Fruit fly (Drosophila melanogaster): ENCODE results near the gene rdgB.

rdgB gene

DNA sequence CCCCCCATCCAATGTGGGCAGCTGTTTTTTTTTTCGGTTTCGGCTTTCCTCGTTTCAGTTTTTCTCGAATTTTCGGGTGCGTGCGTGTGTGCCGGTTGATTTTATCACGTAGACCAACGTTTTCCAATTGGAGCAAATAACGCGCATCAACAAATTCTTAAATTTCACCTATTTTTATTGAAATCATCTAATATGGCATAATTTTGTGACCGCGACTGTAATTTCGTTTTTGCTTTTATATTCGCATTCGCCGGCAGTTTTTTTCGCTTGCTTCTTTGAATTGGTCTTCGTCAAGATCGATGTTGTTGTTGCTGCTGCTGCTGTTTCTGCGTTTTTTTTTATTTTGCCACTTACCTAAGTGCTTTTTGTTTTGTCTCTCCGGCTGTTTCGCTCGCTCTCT lies 8.1 kb upstream of the rdgB start (continued):
- TF ChIP-seq eyg (GFP tag; optimal IDR thresholded peaks at IDR 0.05), result no peak

DNA sequence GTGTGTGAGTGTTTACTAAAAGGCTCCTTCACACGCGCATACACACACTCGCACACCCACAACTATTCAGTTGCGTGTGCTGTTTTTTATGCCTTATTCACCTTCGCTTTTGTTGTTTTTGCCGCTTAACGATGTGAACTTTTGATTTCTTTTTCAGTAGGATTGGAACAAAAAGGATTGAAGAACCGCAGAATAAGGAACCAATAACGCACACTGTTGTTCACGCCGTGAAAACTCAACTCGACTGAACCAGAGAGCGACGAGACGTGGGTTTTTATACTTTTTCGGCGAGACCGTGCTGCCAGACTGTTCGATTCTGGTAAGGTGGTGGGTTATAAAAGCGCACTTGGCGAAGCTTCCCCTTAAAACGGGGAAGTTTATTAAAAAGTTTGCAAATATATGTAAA lies 7.4 kb upstream of the rdgB start, which contains the start of gene Pdcd4:
TSS of gene Pdcd4 (minus strand) at position 255 of the 406 bp plus-strand sequence.
- peak in 1 of 2 experiments; percentile 7 for TF ChIP-seq dpn (GFP tag; optimal IDR thresholded peaks at IDR 0.05)
- TF ChIP-seq psq (GFP tag; optimal IDR thresholded peaks at IDR 0.05), result no peak
- TF ChIP-seq dysf (GFP tag; IDR thresholded peaks at IDR 0.05), result no peak
- no peak for TF ChIP-seq CG11723 (GFP tag; optimal IDR thresholded peaks at IDR 0.05)
- no peak for TF ChIP-seq Trl (optimal IDR thresholded peaks at IDR 0.05)
- TF ChIP-seq Trl (GFP tag; optimal IDR thresholded peaks at IDR 0.05), result peak; percentile 34
- peak; percentile 57 for TF ChIP-seq caup (GFP tag; optimal IDR thresholded peaks at IDR 0.05; ENCODE audit: severe bottlenecking)
- TF ChIP-seq CG9609 (GFP tag; optimal IDR thresholded peaks at IDR 0.05), result no peak
- no peak for TF ChIP-seq yki (optimal IDR thresholded peaks at IDR 0.05)
- TF ChIP-seq lola (GFP tag; optimal IDR thresholded peaks at IDR 0.05), result no peak
- no peak for TF ChIP-seq CG13123 (GFP tag; optimal IDR thresholded peaks at IDR 0.05)
- peak; percentile 66 for TF ChIP-seq CG14710 (tag; optimal IDR thresholded peaks at IDR 0.05)
- TF ChIP-seq ro (GFP tag; IDR thresholded peaks at IDR 0.05), result no peak
- TF ChIP-seq CG11504 (tag; optimal IDR thresholded peaks at IDR 0.05), result peak; percentile 7
- TF ChIP-seq CG10979 (tag; optimal IDR thresholded peaks at IDR 0.05), result peak; percentile 35
- no peak for TF ChIP-seq CG1529 (GFP tag; optimal IDR thresholded peaks at IDR 0.05)
- TF ChIP-seq Atf6 (GFP tag; IDR thresholded peaks at IDR 0.05), result no peak
- TF ChIP-seq trem (tag; optimal IDR thresholded peaks at IDR 0.05), result peak; percentile 43
- TF ChIP-seq lmd (GFP tag; IDR thresholded peaks at IDR 0.05), result no peak
- no peak for TF ChIP-seq ap (GFP tag; IDR thresholded peaks at IDR 0.05)
- TF ChIP-seq CG14441 (GFP tag; IDR thresholded peaks at IDR 0.05), result no peak
- no peak for TF ChIP-seq MBD-R2 (GFP tag; IDR thresholded peaks at IDR 0.05)
- TF ChIP-seq ind (GFP tag; optimal IDR thresholded peaks at IDR 0.05), result no peak
- TF ChIP-seq Fer2 (tag; optimal IDR thresholded peaks at IDR 0.05), result no peak
- TF ChIP-seq CG34422 (GFP tag; IDR thresholded peaks at IDR 0.05), result peak; percentile 22; the same call in 1 of the 3 replicates
- no peak for TF ChIP-seq Camta (GFP tag; optimal IDR thresholded peaks at IDR 0.05)
- no peak for TF ChIP-seq CG10147 (GFP tag; optimal IDR thresholded peaks at IDR 0.05)
- TF ChIP-seq Dref (GFP tag; IDR thresholded peaks at IDR 0.05), result no peak
- no peak for TF ChIP-seq CG16779 (GFP tag; IDR thresholded peaks at IDR 0.05)
- TF ChIP-seq CG11247 (GFP tag; IDR thresholded peaks at IDR 0.05), result no peak
- TF ChIP-seq ci (GFP tag; IDR thresholded peaks at IDR 0.05), result 0 out of 3 replicates have a peak, but pooled peaks have one; percentile 27
- peak; percentile 52 for TF ChIP-seq scrt (GFP tag; optimal IDR thresholded peaks at IDR 0.05)
- peak; percentile 31 for TF ChIP-seq CG1603 (tag; optimal IDR thresholded peaks at IDR 0.05)
- TF ChIP-seq crol (GFP tag; IDR thresholded peaks at IDR 0.05), result no peak
- TF ChIP-seq usp (GFP tag; optimal IDR thresholded peaks at IDR 0.05), result no peak
- peak; percentile 59; the same call in 1 of the 2 replicates for TF ChIP-seq tna (GFP tag; IDR thresholded peaks at IDR 0.05; ENCODE audit: partially characterized antibody)
- TF ChIP-seq Ptx1 (GFP tag; IDR thresholded peaks at IDR 0.05), result no peak
- no peak for TF ChIP-seq ewg (GFP tag; optimal IDR thresholded peaks at IDR 0.05)
- TF ChIP-seq CG17328 (GFP tag; IDR thresholded peaks at IDR 0.05), result peak; percentile 22; the same call in 1 of the 2 replicates
- no peak for TF ChIP-seq bowl (GFP tag; IDR thresholded peaks at IDR 0.05)
- TF ChIP-seq pros (GFP tag; optimal IDR thresholded peaks at IDR 0.05), result no peak
- peak; percentile 43 for TF ChIP-seq Blimp-1 (GFP tag; optimal IDR thresholded peaks at IDR 0.05)
- no peak for TF ChIP-seq Sox100B (GFP tag; optimal IDR thresholded peaks at IDR 0.05)
- no peak for TF ChIP-seq fd102C (GFP tag; optimal IDR thresholded peaks at IDR 0.05)
- TF ChIP-seq nau (GFP tag; optimal IDR thresholded peaks at IDR 0.05), result peak; percentile 2
- no peak for TF ChIP-seq CG18262 (tag; optimal IDR thresholded peaks at IDR 0.05)
- 0 out of 2 replicates have a peak, but pooled peaks have one; percentile 26 for TF ChIP-seq Xrp1 (GFP tag; IDR thresholded peaks at IDR 0.05)
- TF ChIP-seq B-H2 (GFP tag; optimal IDR thresholded peaks at IDR 0.05), result peak; percentile 11
- no peak for TF ChIP-seq CG18764 (GFP tag; optimal IDR thresholded peaks at IDR 0.05)
